Fruit fly (Drosophila melanogaster): ENCODE measurements around the gene lost.

Gene lost

DNA sequence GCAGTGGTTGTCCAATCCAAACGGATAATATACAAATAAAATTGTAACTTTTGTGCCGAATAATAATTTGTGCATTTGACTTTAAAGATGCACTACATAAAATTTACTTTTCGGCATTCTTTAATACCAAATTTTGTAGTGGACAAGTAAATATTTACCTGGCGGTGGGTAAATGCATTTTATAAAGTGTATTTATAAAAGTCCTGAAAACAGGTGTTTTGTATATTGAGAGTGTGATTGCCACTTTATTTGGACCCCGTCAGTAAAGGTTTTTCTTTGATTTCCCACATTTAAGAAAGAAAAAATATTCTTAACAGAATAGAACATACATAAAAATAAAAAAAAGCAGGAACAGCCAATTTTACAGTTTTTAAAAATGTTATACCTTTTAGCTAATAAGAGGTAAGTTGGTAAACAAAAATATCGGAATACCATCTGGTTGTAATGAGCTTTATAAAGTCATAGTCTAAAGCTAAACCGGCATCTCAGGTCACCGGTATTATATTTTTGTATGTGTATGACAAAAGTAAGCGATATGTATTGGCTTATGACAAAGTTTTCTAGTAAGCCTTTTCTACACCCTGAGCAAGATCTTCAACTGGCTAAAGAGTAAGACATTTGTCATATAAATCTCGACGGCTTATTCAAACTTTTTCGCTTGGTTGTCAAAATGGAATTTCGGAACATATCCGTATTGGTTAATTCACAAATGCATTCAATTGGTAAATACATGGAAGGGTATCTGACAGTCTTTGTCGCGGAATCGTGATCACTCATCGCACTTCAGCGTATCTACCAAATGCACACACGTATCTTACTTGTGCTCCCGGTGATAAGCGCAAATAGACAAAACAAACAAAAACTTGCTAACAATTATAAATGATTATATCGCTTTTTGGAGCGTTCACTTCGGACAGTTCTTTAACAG lies 8.0 kb upstream of the lost start (continued):
- TF ChIP-seq al (GFP tag; IDR thresholded peaks at IDR 0.05) = peak; percentile 80; the same call in 1 of the 2 replicates
- peak; percentile 52 for TF ChIP-seq wek (GFP tag; optimal IDR thresholded peaks at IDR 0.05)
- peak; percentile 69 for TF ChIP-seq CG1529 (GFP tag; optimal IDR thresholded peaks at IDR 0.05)
- TF ChIP-seq CG9727 (GFP tag; optimal IDR thresholded peaks at IDR 0.05) = peak; percentile 82
- TF ChIP-seq CG1024 (GFP tag; IDR thresholded peaks at IDR 0.05) = peak; percentile 67; the same call in 1 of the 2 replicates
- TF ChIP-seq Scr (GFP tag; IDR thresholded peaks at IDR 0.05; ENCODE audit: partially characterized antibody) = no peak
- no peak for TF ChIP-seq abd-A (tag; optimal IDR thresholded peaks at IDR 0.05)
- TF ChIP-seq CG3163 (GFP tag; optimal IDR thresholded peaks at IDR 0.05) = peak; percentile 62
- peak; percentile 91 for TF ChIP-seq CoRest (tag; optimal IDR thresholded peaks at IDR 0.05)
- peak; percentile 86 for TF ChIP-seq esg (GFP tag; conservative IDR thresholded peaks at IDR 0.05)
- TF ChIP-seq insv (GFP tag; optimal IDR thresholded peaks at IDR 0.05) = no peak
- peak; percentile 89 for TF ChIP-seq stc (GFP tag; IDR thresholded peaks at IDR 0.05)
- peak; percentile 88 for TF ChIP-seq CG10209 (GFP tag; optimal IDR thresholded peaks at IDR 0.05)
- TF ChIP-seq gcm2 (GFP tag; optimal IDR thresholded peaks at IDR 0.05) = peak; percentile 46
- TF ChIP-seq dimm (GFP tag; IDR thresholded peaks at IDR 0.05) = no peak; the same call in 1 of the 2 replicates
- peak; percentile 91 for TF ChIP-seq slbo (GFP tag; IDR thresholded peaks at IDR 0.05)
- TF ChIP-seq Eip74EF (GFP tag; optimal IDR thresholded peaks at IDR 0.05) = peak in 1 of 2 experiments; percentile 85
- TF ChIP-seq CG2678 (tag; optimal IDR thresholded peaks at IDR 0.05) = peak; percentile 93
- peak; percentile 30 for TF ChIP-seq Fer2 (tag; optimal IDR thresholded peaks at IDR 0.05)
- peak; percentile 79 for TF ChIP-seq Six4 (GFP tag; optimal IDR thresholded peaks at IDR 0.05)
- no peak for TF ChIP-seq CG33557 (GFP tag; optimal IDR thresholded peaks at IDR 0.05)
- no peak for TF ChIP-seq mld (GFP tag; IDR thresholded peaks at IDR 0.05; ENCODE audit: partially characterized antibody)
- peak; percentile 57 for TF ChIP-seq luna (GFP tag; optimal IDR thresholded peaks at IDR 0.05)
- peak; percentile 78 for TF ChIP-seq GATAe (GFP tag; conservative IDR thresholded peaks at IDR 0.05)
- TF ChIP-seq ems (GFP tag; optimal IDR thresholded peaks at IDR 0.05) = peak; percentile 86
- peak; percentile 83 for TF ChIP-seq B-H1 (GFP tag; IDR thresholded peaks at IDR 0.05)
- peak; percentile 77 for TF ChIP-seq CG4424 (GFP tag; optimal IDR thresholded peaks at IDR 0.05)
- TF ChIP-seq Elba2 (GFP tag; optimal IDR thresholded peaks at IDR 0.05) = no peak
- no peak for TF ChIP-seq crol (GFP tag; IDR thresholded peaks at IDR 0.05)
- no peak for TF ChIP-seq tna (GFP tag; IDR thresholded peaks at IDR 0.05; ENCODE audit: partially characterized antibody)
- peak; percentile 7 for TF ChIP-seq CG3838 (GFP tag; optimal IDR thresholded peaks at IDR 0.05)
- TF ChIP-seq Trl (optimal IDR thresholded peaks at IDR 0.05) = no peak
- peak; percentile 87 for TF ChIP-seq Trl (GFP tag; optimal IDR thresholded peaks at IDR 0.05)
- peak; percentile 75 for TF ChIP-seq CG2875 (GFP tag; optimal IDR thresholded peaks at IDR 0.05)
- TF ChIP-seq Oaz (GFP tag; IDR thresholded peaks at IDR 0.05) = no peak; the same call in 1 of the 2 replicates
- peak; percentile 90 for TF ChIP-seq CG1792 (GFP tag; optimal IDR thresholded peaks at IDR 0.05)
- no peak for TF ChIP-seq Lpt (GFP tag; optimal IDR thresholded peaks at IDR 0.05)
- peak; percentile 68 for TF ChIP-seq Bdp1 (GFP tag; optimal IDR thresholded peaks at IDR 0.05)
- peak; percentile 74 for TF ChIP-seq CG8089 (GFP tag; optimal IDR thresholded peaks at IDR 0.05)
- peak; percentile 89 for TF ChIP-seq Dbx (GFP tag; IDR thresholded peaks at IDR 0.05)
- TF ChIP-seq CG17385 (GFP tag; optimal IDR thresholded peaks at IDR 0.05) = peak; percentile 82
- peak; percentile 87 for TF ChIP-seq disco-r (GFP tag; optimal IDR thresholded peaks at IDR 0.05)
- no peak for TF ChIP-seq CG16813 (GFP tag; IDR thresholded peaks at IDR 0.05; ENCODE audit: partially characterized antibody)
- peak; percentile 91 for TF ChIP-seq Hsf (GFP tag; optimal IDR thresholded peaks at IDR 0.05)
- TF ChIP-seq CG15601 (tag; optimal IDR thresholded peaks at IDR 0.05) = peak; percentile 75
- no peak for TF ChIP-seq usp (GFP tag; optimal IDR thresholded peaks at IDR 0.05)
- TF ChIP-seq CG18011 (GFP tag; optimal IDR thresholded peaks at IDR 0.05) = peak; percentile 68
- TF ChIP-seq CG13624 (GFP tag; optimal IDR thresholded peaks at IDR 0.05) = peak; percentile 93
- TF ChIP-seq CHES-1-like (GFP tag; optimal IDR thresholded peaks at IDR 0.05) = peak; percentile 80

All from whole organism, embryonic.